Fruit fly (Drosophila melanogaster) whole organism, embryonic: Measurements from ENCODE around the gene CG8066.
A peak's percentile ranks its signal among the peaks of the same experiment; 100 is the strongest.

Experiments
- ATbp ChIP-seq: fragments of 200-800 bp; sonication (Bioruptor generic); optimal IDR thresholded peaks from 2 replicates; lab custom pipeline; 2017; ENCODE audit warnings: missing biosample characterization, mild to moderate bottlenecking, missing genetic modification characterization, missing genetic modification reagents
- Blimp-1 ChIP-seq: fragments of 200-800 bp; sonication (Bioruptor generic); optimal IDR thresholded peaks from 3 replicates; lab custom pipeline; 2018; ENCODE audit warnings: missing biosample characterization, missing genetic modification characterization, mild to moderate bottlenecking, moderate library complexity, missing genetic modification reagents
- CG12299 ChIP-seq: fragments of 200-800 bp; sonication (Bioruptor generic); optimal IDR thresholded peaks from 2 replicates; lab custom pipeline; 2018; ENCODE audit warnings: missing biosample characterization, mild to moderate bottlenecking, missing genetic modification characterization
- CG13424 ChIP-seq: fragments of 200-800 bp; sonication (Bioruptor generic); optimal IDR thresholded peaks from 2 replicates; lab custom pipeline; 2019; ENCODE audit warnings: missing biosample characterization, mild to moderate bottlenecking, missing genetic modification characterization, moderate library complexity
- CG15696 ChIP-seq: fragments of 200-800 bp; sonication (Bioruptor generic); optimal IDR thresholded peaks from 2 replicates; lab custom pipeline; 2019; ENCODE audit warnings: missing biosample characterization, mild to moderate bottlenecking, missing genetic modification characterization, moderate library complexity
- CG17361 ChIP-seq: fragments of 200-800 bp; sonication (Bioruptor generic); IDR thresholded peaks from 3 replicates; pipeline ENCODE4 v1.3.6; 2022; ENCODE audit warnings: missing biosample characterization, missing genetic modification characterization
- CG18011 ChIP-seq: fragments of 200-800 bp; sonication (Bioruptor generic); optimal IDR thresholded peaks from 2 replicates; lab custom pipeline; 2017; ENCODE audit warnings: missing biosample characterization, missing genetic modification characterization, mild to moderate bottlenecking, moderate library complexity, missing genotype
- CG18476 ChIP-seq: fragments of 200-800 bp; sonication (Bioruptor generic); optimal IDR thresholded peaks from 2 replicates; lab custom pipeline; 2016; ENCODE audit warnings: missing biosample characterization, mild to moderate bottlenecking, missing genetic modification characterization
- CG18764 ChIP-seq: fragments of 200-800 bp; sonication (Bioruptor generic); optimal IDR thresholded peaks from 3 replicates; lab custom pipeline; 2016; ENCODE audit warnings: missing biosample characterization, missing genetic modification characterization
- CG2199 ChIP-seq: fragments of 200-800 bp; sonication (Bioruptor generic); IDR thresholded peaks from 3 replicates; pipeline ENCODE4 v1.3.6; 2022; ENCODE audit warnings: missing biosample characterization, missing genetic modification characterization
- CG30020 ChIP-seq: fragments of 200-800 bp; optimal IDR thresholded peaks from 2 replicates; lab custom pipeline; 2019; ENCODE audit warnings: missing biosample characterization, mild to moderate bottlenecking, missing genetic modification characterization, moderate library complexity
- CG30431 ChIP-seq: fragments of 200-800 bp; sonication (Bioruptor generic); optimal IDR thresholded peaks from 2 replicates; lab custom pipeline; 2017; ENCODE audit warnings: missing biosample characterization, missing genetic modification characterization
- CG31224 ChIP-seq: fragments of 200-800 bp; sonication (Bioruptor generic); IDR thresholded peaks from 2 replicates; pipeline ENCODE4 v1.3.6; 2022; ENCODE audit warnings: missing biosample characterization, missing genetic modification characterization
- CG31441 ChIP-seq: fragments of 200-800 bp; sonication (Bioruptor generic); IDR thresholded peaks from 2 replicates; pipeline ENCODE4 v1.3.6; 2022; ENCODE audit warnings: missing biosample characterization, missing genetic modification characterization
- CG3726 ChIP-seq: fragments of 200-800 bp; sonication (Bioruptor generic); IDR thresholded peaks from 3 replicates; pipeline ENCODE4, ENCODE4 v1.3.6; 2022; ENCODE audit warnings: missing biosample characterization, missing genetic modification characterization
- CG6689 ChIP-seq: fragments of 200-800 bp; sonication (Bioruptor generic); IDR thresholded peaks from 2 replicates; pipeline ENCODE4 v1.3.6; 2022; ENCODE audit warnings: missing biosample characterization, missing genetic modification characterization
- CG7556 ChIP-seq: fragments of 200-800 bp; sonication (Bioruptor generic); optimal IDR thresholded peaks from 2 replicates; lab custom pipeline; 2017; ENCODE audit warnings: missing biosample characterization, mild to moderate bottlenecking, missing genetic modification characterization
- CG7839 ChIP-seq: fragments of 200-800 bp; sonication (Bioruptor generic); optimal IDR thresholded peaks from 3 replicates; lab custom pipeline; 2018; ENCODE audit warnings: missing biosample characterization, mild to moderate bottlenecking, missing genetic modification characterization, moderate library complexity
- CG8388 ChIP-seq: fragments of 200-800 bp; sonication (Bioruptor generic); optimal IDR thresholded peaks from 2 replicates; lab custom pipeline; 2019; ENCODE audit warnings: missing biosample characterization, mild to moderate bottlenecking, missing genetic modification characterization, moderate library complexity
- CHES-1-like ChIP-seq: fragments of 200-800 bp; sonication (Bioruptor generic); optimal IDR thresholded peaks from 2 replicates; lab custom pipeline; 2016; ENCODE audit warnings: missing biosample characterization, missing genetic modification characterization
- Dll ChIP-seq: fragments of 200-800 bp; sonication (Bioruptor generic); IDR thresholded peaks from 4 replicates; pipeline ENCODE4 v1.3.6; 2022; ENCODE audit warnings: missing biosample characterization, missing genetic modification characterization; ENCODE audit not compliant: partially characterized antibody
- E2f2 ChIP-seq: fragments of 200-800 bp; sonication (Bioruptor generic); IDR thresholded peaks from 2 replicates; pipeline ENCODE4 v1.3.6; 2022; ENCODE audit warnings: missing biosample characterization, missing genetic modification characterization
- GATAe ChIP-seq: fragments of 200-800 bp; sonication (Bioruptor generic); conservative IDR thresholded peaks from 2 replicates; pipeline ENCODE4 v1.3.6; 2022; ENCODE audit warnings: missing biosample characterization, missing genetic modification characterization
- H15 ChIP-seq: fragments of 200-800 bp; sonication (Bioruptor generic); IDR thresholded peaks from 3 replicates; pipeline ENCODE4 v1.3.6; 2022; ENCODE audit warnings: missing biosample characterization, missing genetic modification characterization
- HLH3B ChIP-seq: fragments of 200-800 bp; sonication (Bioruptor generic); IDR thresholded peaks from 2 replicates; pipeline ENCODE4 v1.3.6; 2022; ENCODE audit warnings: missing biosample characterization, missing genetic modification characterization
- Hsf ChIP-seq: fragments of 200-800 bp; sonication (Bioruptor generic); optimal IDR thresholded peaks from 3 replicates; lab custom pipeline; 2016; ENCODE audit warnings: missing biosample characterization, missing genetic modification characterization
- Jarid2 ChIP-seq: fragments of 200-800 bp; sonication (Bioruptor generic); optimal IDR thresholded peaks from 3 replicates; lab custom pipeline; 2017; ENCODE audit warnings: mild to moderate bottlenecking, missing biosample characterization, missing genetic modification reagents, missing genetic modification characterization
- Lhr ChIP-seq: fragments of 200-800 bp; sonication (Bioruptor generic); optimal IDR thresholded peaks from 3 replicates; lab custom pipeline; 2017; ENCODE audit warnings: mild to moderate bottlenecking, missing biosample characterization, missing genetic modification reagents, missing genetic modification characterization
- Lpt ChIP-seq: fragments of >200 bp; optimal IDR thresholded peaks from 2 replicates; lab custom pipeline; 2018; ENCODE audit warnings: missing biosample characterization, missing genetic modification characterization
- Oli ChIP-seq: fragments of 200-800 bp; sonication (Bioruptor generic); optimal IDR thresholded peaks from 2 replicates; lab custom pipeline; 2018; ENCODE audit warnings: missing biosample characterization, mild to moderate bottlenecking, missing genetic modification characterization, moderate library complexity
- Ptx1 ChIP-seq: fragments of 200-800 bp; sonication (Bioruptor generic); IDR thresholded peaks from 2 replicates; pipeline ENCODE4 v1.3.6; 2022; ENCODE audit warnings: missing biosample characterization, missing genetic modification characterization
- Ssrp ChIP-seq: fragments of 200-800 bp; sonication (Bioruptor generic); optimal IDR thresholded peaks from 2 replicates; lab custom pipeline; 2018; ENCODE audit warnings: missing biosample characterization, mild to moderate bottlenecking, missing genetic modification characterization, moderate library complexity
- Xbp1 ChIP-seq: fragments of 200-800 bp; sonication (Bioruptor generic); optimal IDR thresholded peaks from 3 replicates; lab custom pipeline; 2016; ENCODE audit warnings: missing biosample characterization, mild to moderate bottlenecking, missing genetic modification characterization
- ab ChIP-seq: fragments of 200-800 bp; sonication (Bioruptor generic); optimal IDR thresholded peaks from 2 replicates; lab custom pipeline; 2016; ENCODE audit warnings: missing biosample characterization, missing genetic modification characterization
- az2 ChIP-seq: fragments of 200-800 bp; sonication (Bioruptor generic); optimal IDR thresholded peaks from 3 replicates; lab custom pipeline; 2016; ENCODE audit warnings: missing biosample characterization, missing genetic modification characterization
- chinmo ChIP-seq: fragments of 200-800 bp; sonication (Bioruptor generic); IDR thresholded peaks from 4 replicates; pipeline ENCODE4 v1.3.6; 2022; ENCODE audit warnings: missing biosample characterization, missing genetic modification characterization; ENCODE audit not compliant: partially characterized antibody
- chm ChIP-seq: fragments of 200-800 bp; sonication (Bioruptor generic); IDR thresholded peaks from 2 replicates; pipeline ENCODE4 v1.3.6; 2022; ENCODE audit warnings: missing biosample characterization, missing genetic modification characterization
- ci ChIP-seq: fragments of 200-800 bp; sonication (Bioruptor generic); IDR thresholded peaks from 3 replicates; pipeline ENCODE4 v1.3.6; 2022; ENCODE audit warnings: missing biosample characterization, missing genetic modification characterization
- crol ChIP-seq: fragments of 200-800 bp; sonication (Bioruptor generic); IDR thresholded peaks from 2 replicates; pipeline ENCODE4 v1.3.6; 2022; ENCODE audit warnings: missing biosample characterization, missing genetic modification characterization
- dpn ChIP-seq, 2 experiments: fragments of 200-800 bp; sonication (Bioruptor generic); optimal IDR thresholded peaks; 3 replicates each; lab custom pipeline; 2016; ENCODE audit warnings: missing biosample characterization in 2 of 2, missing genetic modification characterization in 2 of 2
- gsb-n ChIP-seq: fragments of 200-800 bp; sonication (Bioruptor generic); optimal IDR thresholded peaks from 3 replicates; lab custom pipeline; 2018; ENCODE audit warnings: missing biosample characterization, mild to moderate bottlenecking, missing genetic modification characterization
- lab ChIP-seq: fragments of 200-800 bp; sonication (Bioruptor generic); optimal IDR thresholded peaks from 3 replicates; lab custom pipeline; 2017; ENCODE audit warnings: missing biosample characterization, missing genetic modification characterization, mild to moderate bottlenecking, moderate library complexity, missing genetic modification reagents
- mld ChIP-seq: fragments of 200-800 bp; sonication (Bioruptor generic); IDR thresholded peaks from 3 replicates; pipeline ENCODE4 v1.3.6; 2022; ENCODE audit warnings: missing biosample characterization, missing genetic modification characterization; ENCODE audit not compliant: partially characterized antibody
- nau ChIP-seq: fragments of 200-800 bp; sonication (Bioruptor generic); optimal IDR thresholded peaks from 3 replicates; lab custom pipeline; 2017; ENCODE audit warnings: missing biosample characterization, mild to moderate bottlenecking, missing genetic modification characterization, missing genetic modification reagents
- nmo ChIP-seq: fragments of 200-800 bp; sonication (Bioruptor generic); optimal IDR thresholded peaks from 2 replicates; lab custom pipeline; 2018; ENCODE audit warnings: missing biosample characterization, mild to moderate bottlenecking, missing genetic modification characterization, moderate library complexity
- pb ChIP-seq: fragments of 200-800 bp; sonication (Bioruptor generic); optimal IDR thresholded peaks from 3 replicates; lab custom pipeline; 2016; ENCODE audit warnings: missing biosample characterization, missing genetic modification characterization
- slp2 ChIP-seq: fragments of 200-800 bp; sonication (Bioruptor generic); optimal IDR thresholded peaks from 2 replicates; lab custom pipeline; 2016; ENCODE audit warnings: missing biosample characterization, missing genetic modification characterization
- sna ChIP-seq: fragments of 200-800 bp; sonication (Bioruptor generic); IDR thresholded peaks from 2 replicates; pipeline ENCODE4 v1.3.6; 2022; ENCODE audit warnings: missing biosample characterization, missing genetic modification characterization; ENCODE audit not compliant: partially characterized antibody
- toy ChIP-seq: fragments of 200-800 bp; sonication (Bioruptor generic); IDR thresholded peaks from 2 replicates; pipeline ENCODE4 v1.3.6; 2022; ENCODE audit warnings: missing biosample characterization, missing genetic modification characterization
- unpg ChIP-seq: fragments of 200-800 bp; sonication (Bioruptor generic); optimal IDR thresholded peaks from 3 replicates; lab custom pipeline; 2018; ENCODE audit warnings: missing biosample characterization, mild to moderate bottlenecking, missing genetic modification characterization, moderate library complexity

Gene CG8066

dm6 chr3R:14597935-14598424, 29.3 kb upstream of the CG8066 start (continued):
- no peak for TF ChIP-seq toy (GFP tag; lab: Robert Waterston, UW)
- no peak for TF ChIP-seq Dll (GFP tag; lab: Robert Waterston, UW)
- peak; percentile 10 for TF ChIP-seq CG18476
- peak; percentile 37 for TF ChIP-seq CG8388
- TF ChIP-seq H15, result 0 out of 3 replicates have a peak, but pooled peaks have one; percentile 7
- no peak for TF ChIP-seq CG3726 (GFP tag; lab: Robert Waterston, UW)
- peak; percentile 51 for TF ChIP-seq Blimp-1 (GFP tag; lab: Kevin White, UChicago)
- TF ChIP-seq ab, result no peak
- TF ChIP-seq CG6689 (GFP tag; lab: Robert Waterston, UW), result peak; percentile 25; the same call in 1 of the 2 replicates
- TF ChIP-seq chm (GFP tag; lab: Robert Waterston, UW), result 0 out of 2 replicates have a peak, but pooled peaks have one; percentile 36
- peak; percentile 49 for TF ChIP-seq Ptx1 (GFP tag; lab: Robert Waterston, UW)
- no peak for TF ChIP-seq slp2
- TF ChIP-seq CG30431 (GFP tag; lab: Kevin White, UChicago), result peak; percentile 10
- peak; percentile 28 for TF ChIP-seq Xbp1 (GFP tag; lab: Kevin White, UChicago)
- TF ChIP-seq CG7556 (GFP tag; lab: Kevin White, UChicago), result peak; percentile 45
- peak; percentile 53 for TF ChIP-seq Oli (tag; lab: Kevin White, UChicago)
- TF ChIP-seq Jarid2 (GFP tag; lab: Kevin White, UChicago), result no peak
- TF ChIP-seq GATAe (GFP tag; lab: Robert Waterston, UW), result no peak
- no peak for TF ChIP-seq mld (GFP tag; lab: Robert Waterston, UW)
- no peak for TF ChIP-seq CHES-1-like (GFP tag; lab: Kevin White, UChicago)
- peak; percentile 60 for TF ChIP-seq CG17361
- peak; percentile 27 for TF ChIP-seq Lhr
- peak; percentile 57; the same call in 1 of the 3 replicates for TF ChIP-seq CG2199 (GFP tag; lab: Robert Waterston, UW)
- no peak for TF ChIP-seq CG30020 (tag; lab: Kevin White, UChicago)
- TF ChIP-seq CG12299, result no peak
- TF ChIP-seq Lpt, result no peak
- TF ChIP-seq crol (GFP tag; lab: Robert Waterston, UW), result 0 out of 2 replicates have a peak, but pooled peaks have one; percentile 2
- TF ChIP-seq pb (GFP tag; lab: Kevin White, UChicago), result no peak
- peak; percentile 26 for TF ChIP-seq gsb-n
- no peak for TF ChIP-seq chinmo (GFP tag; lab: Robert Waterston, UW)
- peak; percentile 59 for TF ChIP-seq CG31441 (GFP tag; lab: Robert Waterston, UW)
- TF ChIP-seq ATbp (GFP tag; lab: Kevin White, UChicago), result peak; percentile 38
- TF ChIP-seq CG18011 (GFP tag; lab: Kevin White, UChicago), result no peak
- 0 out of 2 replicates have a peak, but pooled peaks have one; percentile 11 for TF ChIP-seq E2f2 (GFP tag; lab: Robert Waterston, UW)
- TF ChIP-seq Ssrp, result peak; percentile 44
- TF ChIP-seq CG13424 (tag; lab: Kevin White, UChicago), result peak; percentile 35
- TF ChIP-seq unpg (GFP tag; lab: Kevin White, UChicago), result peak; percentile 61
- peak in 1 of 2 experiments; percentile 38 for TF ChIP-seq dpn (GFP tag; optimal IDR thresholded peaks at IDR 0.05; lab: Kevin White, UChicago)
- TF ChIP-seq nau (GFP tag; lab: Kevin White, UChicago), result peak; percentile 5
- no peak for TF ChIP-seq Hsf (GFP tag; lab: Kevin White, UChicago)
- TF ChIP-seq CG18764 (GFP tag; lab: Kevin White, UChicago), result no peak
- TF ChIP-seq CG15696 (tag; lab: Kevin White, UChicago), result peak; percentile 0
- peak; percentile 33 for TF ChIP-seq az2 (GFP tag; lab: Kevin White, UChicago)
- no peak for TF ChIP-seq CG31224
- TF ChIP-seq HLH3B (GFP tag; lab: Robert Waterston, UW), result peak; percentile 37; the same call in 1 of the 2 replicates
- peak; percentile 53; the same call in 2 of the 3 replicates for TF ChIP-seq ci (GFP tag; lab: Robert Waterston, UW)
- TF ChIP-seq lab (GFP tag; lab: Kevin White, UChicago), result peak; percentile 12
- TF ChIP-seq CG7839 (tag; lab: Kevin White, UChicago), result peak; percentile 49
- TF ChIP-seq nmo (GFP tag; lab: Kevin White, UChicago), result peak; percentile 41
- TF ChIP-seq sna (GFP tag; lab: Robert Waterston, UW), result no peak
